Fruit fly (Drosophila melanogaster) Kc167 (cell line): ENCODE data around the gene CG6465.

Experiments
- Myc ChIP-seq: fragments of >200 bp; optimal IDR thresholded peaks from 2 replicates; lab custom pipeline; 2017; ENCODE audit warnings: missing external identifiers
- Sin3A ChIP-seq: fragments of >200 bp; optimal IDR thresholded peaks from 2 replicates; lab custom pipeline; 2018; ENCODE audit warnings: missing external identifiers
- h ChIP-seq: fragments of >200 bp; optimal IDR thresholded peaks from 3 replicates; lab custom pipeline; 2018; ENCODE audit warnings: missing external identifiers
- insv ChIP-seq: fragments of >200 bp; optimal IDR thresholded peaks from 3 replicates; lab custom pipeline; 2018; ENCODE audit warnings: missing external identifiers
- psq ChIP-seq: fragments of >200 bp; optimal IDR thresholded peaks from 2 replicates; lab custom pipeline; 2017; ENCODE audit warnings: missing external identifiers
- ttk ChIP-seq: sonication (Bioruptor generic); optimal IDR thresholded peaks from 2 replicates; lab custom pipeline; 2017; ENCODE audit warnings: missing external identifiers

DNA sequence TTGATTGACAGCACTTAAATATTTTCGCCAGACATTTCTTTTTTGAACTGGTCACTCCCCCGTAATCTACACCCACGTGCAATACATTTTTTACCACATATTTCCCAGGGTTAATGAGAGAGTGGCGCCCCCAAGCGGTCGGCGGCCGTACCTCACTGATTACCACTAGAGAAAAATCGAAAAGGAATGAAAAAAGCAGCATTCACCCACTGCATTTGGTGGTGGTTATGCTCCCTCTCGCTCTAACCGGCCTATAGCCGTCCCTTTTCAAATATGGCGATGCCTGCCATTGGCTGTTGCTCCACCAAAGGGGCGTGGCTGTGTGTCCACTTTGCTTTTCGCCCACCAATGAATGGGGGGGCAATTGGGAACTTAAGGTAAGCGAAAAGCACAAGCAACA, 12.1 kb downstream of the CG6465 start:
- no peak for TF ChIP-seq Myc
- TF ChIP-seq insv (lab: Kevin White, UChicago) = no peak
- no peak for TF ChIP-seq h (lab: Kevin White, UChicago)
- TF ChIP-seq psq (lab: Kevin White, UChicago) = no peak
- TF ChIP-seq ttk (lab: Kevin White, UChicago) = no peak
- TF ChIP-seq Sin3A (lab: Kevin White, UChicago) = no peak
